Worm (Caenorhabditis elegans): Measurements from ENCODE around the gene F35A5.1.

DNA sequence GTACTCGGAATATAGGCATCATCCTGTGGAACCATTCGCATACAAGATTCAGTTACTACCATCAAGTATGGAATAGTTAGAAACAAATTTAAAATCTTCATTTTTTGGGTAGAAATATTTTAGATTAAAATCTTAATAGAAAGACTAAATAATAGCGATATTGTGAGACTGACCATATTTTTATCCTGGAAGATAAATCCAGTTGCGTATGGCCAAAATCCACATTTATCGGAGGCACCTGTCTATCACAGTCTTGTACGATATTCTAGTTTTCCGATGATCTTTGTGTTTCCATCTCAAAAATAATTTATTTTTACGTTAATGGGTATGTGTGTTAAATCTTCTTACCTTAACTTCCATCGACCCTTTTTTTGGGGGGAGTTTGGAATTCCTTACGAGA, 43.0 kb upstream of the F35A5.1 start, which contains the start of gene F47B7.3:
- TF ChIP-seq pha-4 (tag; optimal IDR thresholded peaks at IDR 0.05) = no peak
- no peak for TF ChIP-seq mab-5 (tag; optimal IDR thresholded peaks at IDR 0.05)
- no peak for TF ChIP-seq mep-1 (tag; optimal IDR thresholded peaks at IDR 0.05)
- TF ChIP-seq ztf-11 (tag; optimal IDR thresholded peaks at IDR 0.05) = no peak
- no peak for TF ChIP-seq ces-1 (GFP tag; optimal IDR thresholded peaks at IDR 0.05)
- no peak for TF ChIP-seq lsy-2 (tag; optimal IDR thresholded peaks at IDR 0.05)
- no peak for TF ChIP-seq lin-13 (tag; optimal IDR thresholded peaks at IDR 0.05)
- no peak for TF ChIP-seq unc-120 (tag; optimal IDR thresholded peaks at IDR 0.05; ENCODE audit: poor library complexity, severe bottlenecking)
